Fruit fly (Drosophila melanogaster) ovary, adult (tissue): ENCODE data around the gene CG13875.

Source experiments
- CG17801 ChIP-seq: fragments of 200-800 bp; optimal IDR thresholded peaks from 2 replicates; lab custom pipeline; 2019; ENCODE audit warnings: missing biosample characterization, mild to moderate bottlenecking, missing genetic modification characterization, moderate library complexity; ENCODE audit not compliant: partially characterized antibody

Gene CG13875

dm6 chr3L:224004-224951, 44.6 kb downstream of the CG13875 start:
- TF ChIP-seq CG17801 (GFP tag; lab: Kevin White, UChicago), result no peak

DNA sequence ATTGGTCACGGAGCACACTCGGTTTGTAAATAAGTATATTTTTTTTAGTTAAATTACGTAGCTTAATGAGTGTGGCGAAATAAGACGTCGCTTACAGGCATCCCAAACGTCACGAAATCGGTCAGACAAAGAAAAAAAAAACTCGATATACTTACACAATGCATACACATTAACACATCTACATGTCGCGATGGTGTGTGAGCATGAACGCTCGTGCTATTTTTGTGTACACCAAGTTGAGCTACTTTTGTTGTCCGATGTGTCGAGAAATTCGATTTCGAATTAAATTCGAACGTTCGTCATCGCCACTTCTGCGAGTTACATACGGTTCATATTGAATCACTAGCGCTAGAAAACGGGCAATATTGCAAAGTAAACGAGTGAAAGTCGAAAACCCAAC, 45.4 kb downstream of the CG13875 start:
- no peak for TF ChIP-seq CG17801 (GFP tag; lab: Kevin White, UChicago)

DNA sequence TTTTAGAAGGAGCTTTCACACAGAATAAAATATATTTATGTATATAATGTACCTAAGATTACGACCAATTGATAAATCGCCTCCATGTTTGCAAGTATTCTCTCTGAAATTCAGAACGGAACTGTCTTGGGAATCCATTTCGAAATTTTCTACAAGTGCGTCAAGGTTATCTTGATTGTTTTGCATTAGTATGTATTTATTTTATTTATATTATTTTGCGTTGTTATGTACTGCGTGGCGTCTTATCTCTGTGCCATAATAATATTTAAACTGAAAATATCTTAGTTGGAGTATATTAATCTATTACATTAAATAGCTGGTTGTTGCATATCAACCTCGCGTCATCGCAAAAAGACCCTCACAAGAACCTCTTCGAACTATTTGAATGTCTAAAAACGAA, 51.8 kb downstream of the CG13875 start, which contains the start of gene CG42846:
CG42846 (minus strand) TSS at position 101 of the 400 bp plus-strand sequence.
- TF ChIP-seq CG17801 (GFP tag; lab: Kevin White, UChicago), result no peak
